Fruit fly (Drosophila melanogaster): ENCODE data around the gene CG6833.

DNA sequence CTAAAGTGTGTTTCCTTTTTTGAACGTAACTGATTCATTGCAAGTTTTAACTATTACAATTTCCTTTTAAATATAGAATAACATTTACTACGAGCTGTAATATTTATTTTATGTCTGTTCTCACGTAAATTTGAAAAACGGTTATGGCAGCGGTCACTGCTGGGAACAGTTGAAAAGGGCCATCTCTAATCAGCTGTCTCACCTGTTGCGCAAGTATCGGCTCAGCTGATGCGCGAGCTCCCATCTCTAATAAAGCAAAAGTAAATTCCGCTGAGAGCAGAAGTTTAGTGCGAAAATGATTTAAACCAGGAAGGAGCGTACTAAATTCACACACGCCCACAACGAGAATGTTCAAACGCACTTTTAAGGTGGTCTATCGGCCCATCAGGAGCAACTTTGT lies 20.6 kb downstream of the CG6833 start, which contains the start of gene Pex1:
- TF ChIP-seq h (GFP tag; optimal IDR thresholded peaks at IDR 0.05), result no peak
- no peak for TF ChIP-seq fru (GFP tag; optimal IDR thresholded peaks at IDR 0.05)
- TF ChIP-seq jim (GFP tag; optimal IDR thresholded peaks at IDR 0.05), result no peak

Data from whole organism, wandering third instar larva.